Fruit fly (Drosophila melanogaster): ENCODE results near the gene CG13983.

DNA sequence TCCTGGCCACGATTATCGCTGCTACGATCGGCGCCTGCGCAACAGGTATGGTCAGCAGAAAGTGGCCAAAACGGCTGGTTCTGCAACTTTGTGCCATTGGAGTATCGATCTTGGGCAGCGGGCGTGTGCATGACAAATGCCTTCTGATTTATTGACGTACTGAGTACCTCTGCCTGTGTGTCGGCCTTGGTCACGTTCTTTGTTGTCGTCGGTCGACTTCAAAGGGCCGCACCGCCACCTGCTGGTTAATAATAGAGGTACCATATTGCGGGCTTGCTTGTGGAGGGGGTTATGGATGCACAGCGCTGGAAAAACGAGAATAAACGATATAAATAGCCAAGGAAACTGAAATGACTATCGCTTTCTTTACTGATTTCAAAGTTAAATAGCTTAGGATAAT lies 4.7 kb downstream of the CG13983 start:
- TF ChIP-seq EcR (GFP tag; optimal IDR thresholded peaks at IDR 0.05) (no peak), Dll (optimal IDR thresholded peaks at IDR 0.05) (no peak), CG8478 (optimal IDR thresholded peaks at IDR 0.05) (no peak), usp (GFP tag; optimal IDR thresholded peaks at IDR 0.05) (no peak), psq (optimal IDR thresholded peaks at IDR 0.05) (no peak), pan (optimal IDR thresholded peaks at IDR 0.05) (no peak)
